In genomic region chr3L:8159724-8160422, dm6 we compare ENCODE assay signal across 1 fruit fly cellular context.
TF ChIP-seq lines count a peak whose summit lies in the region.

TSS of gene CG43886 (minus strand) at chr3L:8159774.

TF ChIP-seq in whole organism, embryonic, 481 proteins besides CTCF, POLR2A, EP300 and RAD21 (continued from another document):
- no peak for TF ChIP-seq tap (tag; optimal IDR thresholded peaks at IDR 0.05; lab: Kevin White, UChicago)
- no peak for TF ChIP-seq nau (GFP tag; optimal IDR thresholded peaks at IDR 0.05; lab: Kevin White, UChicago)
- TF ChIP-seq nerfin-2 (GFP tag; IDR thresholded peaks at IDR 0.05; lab: Robert Waterston, UW; ENCODE audit: partially characterized antibody), result no peak
- no peak for TF ChIP-seq NfI (GFP tag; optimal IDR thresholded peaks at IDR 0.05; lab: Kevin White, UChicago)
- TF ChIP-seq sob (GFP tag; IDR thresholded peaks at IDR 0.05; lab: Robert Waterston, UW), result no peak
- no peak for TF ChIP-seq CG15073 (GFP tag; optimal IDR thresholded peaks at IDR 0.05; lab: Kevin White, UChicago)
- TF ChIP-seq ac (GFP tag; optimal IDR thresholded peaks at IDR 0.05; lab: Kevin White, UChicago), result no peak
- no peak for TF ChIP-seq CG3847 (GFP tag; IDR thresholded peaks at IDR 0.05; lab: Robert Waterston, UW)
- TF ChIP-seq slou (GFP tag; optimal IDR thresholded peaks at IDR 0.05; lab: Kevin White, UChicago), result no peak
- peak; percentile 6 for TF ChIP-seq CG3995 (GFP tag; optimal IDR thresholded peaks at IDR 0.05; lab: Kevin White, UChicago)
- TF ChIP-seq ato (GFP tag; IDR thresholded peaks at IDR 0.05; lab: Robert Waterston, UW; ENCODE audit: partially characterized antibody), result no peak
- TF ChIP-seq Trl (optimal IDR thresholded peaks at IDR 0.05; lab: Kevin White, UChicago), result no peak
- no peak for TF ChIP-seq Trl (GFP tag; optimal IDR thresholded peaks at IDR 0.05; lab: Kevin White, UChicago)
- TF ChIP-seq CG9876 (GFP tag; optimal IDR thresholded peaks at IDR 0.05; lab: Kevin White, UChicago), result no peak
- no peak for TF ChIP-seq trh (GFP tag; optimal IDR thresholded peaks at IDR 0.05; lab: Kevin White, UChicago)
- no peak for TF ChIP-seq phol (tag; optimal IDR thresholded peaks at IDR 0.05; lab: Kevin White, UChicago)
- no peak for TF ChIP-seq H15 (GFP tag; IDR thresholded peaks at IDR 0.05; lab: Robert Waterston, UW)
- peak; percentile 60 for TF ChIP-seq Abd-B (GFP tag; optimal IDR thresholded peaks at IDR 0.05; lab: Kevin White, UChicago)
- peak; percentile 41 for TF ChIP-seq Dp (GFP tag; optimal IDR thresholded peaks at IDR 0.05; lab: Kevin White, UChicago)
- TF ChIP-seq mld (GFP tag; IDR thresholded peaks at IDR 0.05; lab: Robert Waterston, UW; ENCODE audit: partially characterized antibody), result no peak
- TF ChIP-seq CoRest (tag; optimal IDR thresholded peaks at IDR 0.05; lab: Kevin White, UChicago), result peak; percentile 21
- TF ChIP-seq CG10321 (GFP tag; IDR thresholded peaks at IDR 0.05; lab: Robert Waterston, UW), result no peak
- no peak for TF ChIP-seq wor (GFP tag; IDR thresholded peaks at IDR 0.05; lab: Robert Waterston, UW)
- TF ChIP-seq exex (tag; optimal IDR thresholded peaks at IDR 0.05; lab: Kevin White, UChicago), result no peak
- TF ChIP-seq row (GFP tag; IDR thresholded peaks at IDR 0.05; lab: Robert Waterston, UW), result no peak
